Worm (Caenorhabditis elegans) whole organism, midembryonic: ENCODE data around the gene C55B6.5.

Experiments used
- T22C8.4 ChIP-seq: fragments of 200-800 bp; sonication (Bioruptor generic); IDR thresholded peaks from 2 replicates; pipeline ENCODE4 v1.3.6; 2022; ENCODE audit warnings: missing genetic modification characterization, missing compliant biosample characterization
- cog-1 ChIP-seq: sonication (generic microtip); optimal IDR thresholded peaks from 2 replicates; lab custom pipeline; 2016; ENCODE audit warnings: missing genetic modification characterization, missing compliant biosample characterization
- flt-1 ChIP-seq: fragments of 200-800 bp; sonication (Bioruptor generic); IDR thresholded peaks from 2 replicates; pipeline ENCODE4 v1.3.6; 2022; ENCODE audit warnings: missing genetic modification characterization, missing compliant biosample characterization
- klf-2 ChIP-seq: fragments of 200-800 bp; sonication (Bioruptor generic); conservative IDR thresholded peaks from 2 replicates; pipeline ENCODE4 v1.3.6; 2022; ENCODE audit warnings: missing genetic modification reagents, missing genetic modification characterization, missing compliant biosample characterization
- med-1 ChIP-seq: sonication (generic microtip); optimal IDR thresholded peaks from 2 replicates; lab custom pipeline; 2017; ENCODE audit warnings: missing genetic modification characterization, mild to moderate bottlenecking, missing compliant biosample characterization, antibody characterized with exemption, missing genetic modification reagents; ENCODE audit not compliant: insufficient read depth
- ref-1 ChIP-seq: fragments of 200-800 bp; sonication (Bioruptor generic); conservative IDR thresholded peaks from 2 replicates; pipeline ENCODE4 v1.3.6; 2022; ENCODE audit warnings: missing genetic modification reagents, missing genetic modification characterization, missing compliant biosample characterization
- tab-1 ChIP-seq: fragments of 200-800 bp; sonication (Bioruptor generic); IDR thresholded peaks from 2 replicates; pipeline ENCODE4 v1.3.6; 2022; ENCODE audit warnings: missing genetic modification characterization, missing compliant biosample characterization
- ztf-23 ChIP-seq: fragments of 200-800 bp; sonication (Bioruptor generic); IDR thresholded peaks from 2 replicates; pipeline ENCODE4 v1.3.6; 2022; ENCODE audit warnings: missing genetic modification reagents, missing genetic modification characterization, missing compliant biosample characterization
- ztf-29 ChIP-seq: fragments of 200-800 bp; sonication (Bioruptor generic); IDR thresholded peaks from 2 replicates; pipeline ENCODE4 v1.3.6; 2022; ENCODE audit warnings: missing genetic modification reagents, missing genetic modification characterization, missing compliant biosample characterization

The C55B6.5 gene

ce11 chrX:7210467-7211107, 5.5 kb upstream of the C55B6.5 start:
- no peak for TF ChIP-seq tab-1 (GFP tag; lab: Robert Waterston, UW)
- TF ChIP-seq klf-2 (GFP tag; lab: Robert Waterston, UW) = no peak
- TF ChIP-seq ztf-29 (GFP tag; lab: Robert Waterston, UW) = no peak
- no peak for TF ChIP-seq ref-1 (GFP tag; lab: Robert Waterston, UW)
- no peak for TF ChIP-seq flt-1
- no peak for TF ChIP-seq ztf-23 (GFP tag; lab: Robert Waterston, UW)
- TF ChIP-seq T22C8.4 (GFP tag; lab: Robert Waterston, UW) = no peak
- no peak for TF ChIP-seq cog-1 (tag; lab: Kevin White, UChicago)
- TF ChIP-seq med-1 (GFP tag; lab: Kevin White, UChicago) = no peak

ce11 chrX:7209151-7209550, 4.1 kb upstream of the C55B6.5 start:
- no peak for TF ChIP-seq med-1 (GFP tag; lab: Kevin White, UChicago)
- no peak for TF ChIP-seq tab-1 (GFP tag; lab: Robert Waterston, UW)
- TF ChIP-seq T22C8.4 (GFP tag; lab: Robert Waterston, UW) = no peak
- no peak for TF ChIP-seq ref-1 (GFP tag; lab: Robert Waterston, UW)
- no peak for TF ChIP-seq flt-1
- no peak for TF ChIP-seq ztf-29 (GFP tag; lab: Robert Waterston, UW)
- TF ChIP-seq cog-1 (tag; lab: Kevin White, UChicago) = no peak

ce11 chrX:7206419-7206818, 1.3 kb upstream of the C55B6.5 start, which contains the start of gene ZK867.2:
TSS of gene ZK867.2 (plus strand) at chrX:7206719.
- no peak for TF ChIP-seq med-1 (GFP tag; lab: Kevin White, UChicago)
- no peak for TF ChIP-seq ref-1 (GFP tag; lab: Robert Waterston, UW)
- no peak for TF ChIP-seq klf-2 (GFP tag; lab: Robert Waterston, UW)

- no peak for TF ChIP-seq tab-1 (GFP tag; lab: Robert Waterston, UW)
- TF ChIP-seq med-1 (GFP tag; lab: Kevin White, UChicago) = no peak
- TF ChIP-seq cog-1 (tag; lab: Kevin White, UChicago) = no peak
- no peak for TF ChIP-seq T22C8.4 (GFP tag; lab: Robert Waterston, UW)
- no peak for TF ChIP-seq ref-1 (GFP tag; lab: Robert Waterston, UW)
- no peak for TF ChIP-seq flt-1
- TF ChIP-seq klf-2 (GFP tag; lab: Robert Waterston, UW) = no peak
- no peak for TF ChIP-seq ztf-23 (GFP tag; lab: Robert Waterston, UW)
- TF ChIP-seq ztf-29 (GFP tag; lab: Robert Waterston, UW) = no peak
These were observed 920 bp downstream of the C55B6.5 start for ce11 chrX:7204175-7204574.

- TF ChIP-seq med-1 (GFP tag; lab: Kevin White, UChicago) = no peak
- no peak for TF ChIP-seq cog-1 (tag; lab: Kevin White, UChicago)
- TF ChIP-seq ztf-29 (GFP tag; lab: Robert Waterston, UW) = no peak
- no peak for TF ChIP-seq flt-1
- no peak for TF ChIP-seq ztf-23 (GFP tag; lab: Robert Waterston, UW)
- no peak for TF ChIP-seq ref-1 (GFP tag; lab: Robert Waterston, UW)
- TF ChIP-seq T22C8.4 (GFP tag; lab: Robert Waterston, UW) = no peak
- no peak for TF ChIP-seq tab-1 (GFP tag; lab: Robert Waterston, UW)
- no peak for TF ChIP-seq klf-2 (GFP tag; lab: Robert Waterston, UW)
These were observed 4.6 kb downstream of the C55B6.5 start for ce11 chrX:7200475-7200874.

ce11 chrX:7199831-7200414, 5.2 kb downstream of the C55B6.5 start, which contains the start of gene C55B6.1:
TSS of gene C55B6.1 (plus strand) at chrX:7200364.
- TF ChIP-seq T22C8.4 (GFP tag; lab: Robert Waterston, UW) = no peak
- no peak for TF ChIP-seq ztf-23 (GFP tag; lab: Robert Waterston, UW)
- TF ChIP-seq cog-1 (tag; lab: Kevin White, UChicago) = no peak
- no peak for TF ChIP-seq med-1 (GFP tag; lab: Kevin White, UChicago)
- TF ChIP-seq klf-2 (GFP tag; lab: Robert Waterston, UW) = no peak
- TF ChIP-seq ref-1 (GFP tag; lab: Robert Waterston, UW) = no peak
- TF ChIP-seq flt-1 = no peak
- no peak for TF ChIP-seq tab-1 (GFP tag; lab: Robert Waterston, UW)
- TF ChIP-seq ztf-29 (GFP tag; lab: Robert Waterston, UW) = no peak

- TF ChIP-seq flt-1 (no peak), klf-2 (GFP tag; lab: Robert Waterston, UW) (no peak), ztf-23 (GFP tag; lab: Robert Waterston, UW) (no peak), ztf-29 (GFP tag; lab: Robert Waterston, UW) (no peak), T22C8.4 (GFP tag; lab: Robert Waterston, UW) (no peak)
These were observed 11.0 kb downstream of the C55B6.5 start, which contains the start of gene dnj-7 for ce11 chrX:7193894-7194614. TSS of gene dnj-7 (plus strand) at chrX:7194564.

- TF ChIP-seq T22C8.4 (GFP tag; lab: Robert Waterston, UW) (no peak), ztf-29 (GFP tag; lab: Robert Waterston, UW) (no peak), tab-1 (GFP tag; lab: Robert Waterston, UW) (no peak), klf-2 (GFP tag; lab: Robert Waterston, UW) (no peak), flt-1 (no peak), med-1 (GFP tag; lab: Kevin White, UChicago) (no peak), ref-1 (GFP tag; lab: Robert Waterston, UW) (no peak), ztf-23 (GFP tag; lab: Robert Waterston, UW) (no peak), cog-1 (tag; lab: Kevin White, UChicago) (no peak)
These were observed 13.2 kb downstream of the C55B6.5 start, which contains the start of gene C55B6.7 for ce11 chrX:7191882-7192281. TSS of gene C55B6.7 (minus strand) at chrX:7191982.
